Worm (Caenorhabditis elegans) whole organism, L1 larva: ENCODE data around the gene C49C8.2.

ENCODE experiments used
- C04F5.9 ChIP-seq: sonication (generic microtip); optimal IDR thresholded peaks from 2 replicates; lab custom pipeline; 2016; ENCODE audit warnings: missing genetic modification characterization, missing compliant biosample characterization
- C16A3.4 ChIP-seq: fragments of 150-350 bp; optimal IDR thresholded peaks from 2 replicates; lab custom pipeline; 2014; ENCODE audit warnings: missing biosample characterization, missing genetic modification characterization
- C34B4.2 ChIP-seq: sonication (generic microtip); optimal IDR thresholded peaks from 2 replicates; lab custom pipeline; 2017; ENCODE audit warnings: mild to moderate bottlenecking, missing genetic modification characterization, missing compliant biosample characterization
- F16B12.6 ChIP-seq: fragments of 150-350 bp; optimal IDR thresholded peaks from 2 replicates; lab custom pipeline; 2014; ENCODE audit warnings: missing biosample characterization, missing genetic modification characterization
- Y116A8C.19 ChIP-seq: sonication (generic microtip); optimal IDR thresholded peaks from 2 replicates; lab custom pipeline; 2016; ENCODE audit warnings: missing compliant biosample characterization, missing genetic modification characterization, borderline replicate concordance
- aha-1 ChIP-seq: fragments of 150-350 bp; optimal IDR thresholded peaks from 2 replicates; lab custom pipeline; 2014; ENCODE audit warnings: missing biosample characterization, missing genetic modification characterization
- alr-1 ChIP-seq: fragments of 200-800 bp; sonication (Bioruptor generic); optimal IDR thresholded peaks from 2 replicates; lab custom pipeline; 2018; ENCODE audit warnings: borderline replicate concordance, mild to moderate bottlenecking, missing genetic modification characterization, missing compliant biosample characterization
- blmp-1 ChIP-seq: fragments of 150-350 bp; optimal IDR thresholded peaks from 2 replicates; lab custom pipeline; 2014; ENCODE audit warnings: missing biosample characterization, missing genetic modification characterization
- ceh-63 ChIP-seq: fragments of 200-800 bp; sonication (Bioruptor generic); optimal IDR thresholded peaks from 2 replicates; lab custom pipeline; 2018; ENCODE audit warnings: mild to moderate bottlenecking, missing genetic modification characterization, missing compliant biosample characterization
- ceh-82 ChIP-seq, 3 experiments: fragments of 150-350 bp in 1 of 3; sonication (generic microtip) in 2 of 3; optimal IDR thresholded peaks; 2 replicates each; lab custom pipeline; 2014 to 2017; ENCODE audit warnings: missing biosample characterization in 3 of 3, missing genetic modification characterization in 3 of 3
- ceh-88 ChIP-seq: fragments of 200-800 bp; sonication (Bioruptor generic); IDR thresholded peaks from 2 replicates; pipeline ENCODE4 v1.3.6; 2022; ENCODE audit warnings: missing genetic modification characterization, missing compliant biosample characterization
- ceh-90 ChIP-seq: sonication (generic microtip); optimal IDR thresholded peaks from 2 replicates; lab custom pipeline; 2016; ENCODE audit warnings: missing genetic modification characterization, missing compliant biosample characterization
- ces-1 ChIP-seq: fragments of 150-350 bp; optimal IDR thresholded peaks from 2 replicates; lab custom pipeline; 2014; ENCODE audit warnings: missing biosample characterization, missing genetic modification reagents, missing genetic modification characterization
- dpl-1 ChIP-seq, 3 experiments: fragments of 150-350 bp in 2 of 3; sonication (generic microtip) in 1 of 3; optimal IDR thresholded peaks; 2 replicates each; lab custom pipeline; 2014 to 2017; ENCODE audit warnings: missing biosample characterization in 3 of 3, missing genetic modification characterization in 3 of 3, missing genetic modification reagents in 3 of 3
- efl-1 ChIP-seq, 4 experiments: fragments of 150-350 bp; optimal IDR thresholded peaks in 3 of 4; peaks in 1 of 4; 1 replicate in 1 of 4; 2 replicates in 3 of 4; lab custom pipeline; 2014; ENCODE audit warnings: missing biosample characterization in 2 of 4, missing genetic modification characterization in 2 of 4, missing genetic modification reagents in 2 of 4
- efl-3 ChIP-seq: fragments of 200-800 bp; sonication (Bioruptor generic); optimal IDR thresholded peaks from 2 replicates; lab custom pipeline; 2018; ENCODE audit warnings: mild to moderate bottlenecking, missing genetic modification characterization, missing compliant biosample characterization
- egl-27 ChIP-seq, 2 experiments: fragments of 150-350 bp in 1 of 2; sonication (generic microtip); optimal IDR thresholded peaks; 3 replicates each; lab custom pipeline; 2017 to 2018; ENCODE audit warnings: missing biosample characterization in 2 of 2, missing genetic modification characterization in 2 of 2, missing genetic modification reagents in 2 of 2
- elt-2 ChIP-seq: sonication (generic microtip); optimal IDR thresholded peaks from 2 replicates; lab custom pipeline; 2016; ENCODE audit warnings: missing genetic modification characterization, mild to moderate bottlenecking, inconsistent platforms, missing compliant biosample characterization, missing genetic modification reagents
- elt-3 ChIP-seq, 6 experiments: fragments of 150-350 bp in 1 of 6; sonication (generic microtip); optimal IDR thresholded peaks; 2 replicates each; lab custom pipeline; 2017 to 2018; ENCODE audit warnings: missing biosample characterization in 6 of 6, missing genetic modification characterization in 6 of 6, inconsistent platforms in 1 of 6
- fkh-4 ChIP-seq: sonication (generic microtip); optimal IDR thresholded peaks from 2 replicates; lab custom pipeline; 2016; ENCODE audit warnings: missing compliant biosample characterization, missing genetic modification characterization, borderline replicate concordance
- hlh-17 ChIP-seq: fragments of 200-800 bp; sonication (Bioruptor generic); optimal IDR thresholded peaks from 2 replicates; lab custom pipeline; 2018; ENCODE audit warnings: missing genetic modification characterization, mild to moderate bottlenecking, missing compliant biosample characterization, moderate library complexity, borderline replicate concordance
- hlh-4 ChIP-seq: sonication (generic microtip); optimal IDR thresholded peaks from 2 replicates; lab custom pipeline; 2016; ENCODE audit warnings: mild to moderate bottlenecking, missing genetic modification characterization, missing compliant biosample characterization
- irx-1 ChIP-seq: sonication (generic microtip); optimal IDR thresholded peaks from 2 replicates; lab custom pipeline; 2016; ENCODE audit warnings: missing genetic modification characterization, missing compliant biosample characterization
- isw-1 ChIP-seq: fragments of 200-800 bp; sonication (Bioruptor generic); IDR thresholded peaks from 2 replicates; pipeline ENCODE4 v1.3.6; 2022; ENCODE audit warnings: missing genetic modification characterization, missing compliant biosample characterization
- jun-1 ChIP-seq: fragments of 150-350 bp; optimal IDR thresholded peaks from 2 replicates; lab custom pipeline; 2014; ENCODE audit warnings: missing biosample characterization, missing genetic modification reagents, missing genetic modification characterization
- lin-14 ChIP-seq: fragments of 200-800 bp; sonication (Bioruptor generic); optimal IDR thresholded peaks from 2 replicates; lab custom pipeline; 2018; ENCODE audit warnings: mild to moderate bottlenecking, missing genetic modification characterization, moderate library complexity, missing compliant biosample characterization
- lin-15B ChIP-seq: fragments of 150-350 bp; sonication (generic microtip); optimal IDR thresholded peaks from 3 replicates; lab custom pipeline; 2014; ENCODE audit warnings: missing biosample characterization, missing genetic modification characterization
- mdl-1 ChIP-seq, 2 experiments: fragments of 150-350 bp; optimal IDR thresholded peaks; 2 replicates each; lab custom pipeline; 2014 to 2017; ENCODE audit warnings: missing biosample characterization in 2 of 2, missing genetic modification characterization in 2 of 2, inconsistent platforms in 1 of 2
- mef-2 ChIP-seq: fragments of 150-350 bp; optimal IDR thresholded peaks from 2 replicates; lab custom pipeline; 2014; ENCODE audit warnings: missing biosample characterization, missing genetic modification characterization
- mep-1 ChIP-seq: fragments of 150-350 bp; optimal IDR thresholded peaks from 2 replicates; lab custom pipeline; 2014; ENCODE audit warnings: missing biosample characterization, missing genetic modification characterization
- nhr-12 ChIP-seq: sonication (generic microtip); optimal IDR thresholded peaks from 2 replicates; lab custom pipeline; 2017; ENCODE audit warnings: missing biosample characterization, missing genetic modification characterization
- nhr-19 ChIP-seq: fragments of 200-800 bp; sonication (Bioruptor generic); conservative IDR thresholded peaks from 2 replicates; pipeline ENCODE4 v1.3.6; 2022; ENCODE audit warnings: missing genetic modification characterization, missing compliant biosample characterization
- nhr-20 ChIP-seq: sonication (generic microtip); optimal IDR thresholded peaks from 2 replicates; lab custom pipeline; 2016; ENCODE audit warnings: mild to moderate bottlenecking, missing genetic modification characterization, missing compliant biosample characterization
- nhr-47 ChIP-seq: sonication (generic microtip); optimal IDR thresholded peaks from 2 replicates; lab custom pipeline; 2016; ENCODE audit warnings: mild to moderate bottlenecking, missing genetic modification characterization, moderate library complexity, missing compliant biosample characterization
- nhr-71 ChIP-seq: sonication (generic microtip); optimal IDR thresholded peaks from 2 replicates; lab custom pipeline; 2016; ENCODE audit warnings: mild to moderate bottlenecking, missing genetic modification characterization, moderate library complexity, missing compliant biosample characterization
- nhr-76 ChIP-seq: sonication (generic microtip); optimal IDR thresholded peaks from 2 replicates; lab custom pipeline; 2017; ENCODE audit warnings: missing biosample characterization, missing genetic modification characterization
- nhr-84 ChIP-seq: sonication (generic microtip); optimal IDR thresholded peaks from 2 replicates; lab custom pipeline; 2017; ENCODE audit warnings: missing biosample characterization, missing genetic modification characterization
- nhr-85 ChIP-seq: sonication (generic microtip); peaks from one replicate; lab custom pipeline; 2016; ENCODE audit warnings: missing genetic modification characterization, inconsistent platforms, missing compliant biosample characterization
- nhr-90 ChIP-seq: sonication (generic microtip); optimal IDR thresholded peaks from 2 replicates; lab custom pipeline; 2016; ENCODE audit warnings: mild to moderate bottlenecking, missing genetic modification characterization, missing compliant biosample characterization; ENCODE audit not compliant: poor library complexity
- pag-3 ChIP-seq: sonication (generic microtip); optimal IDR thresholded peaks from 2 replicates; lab custom pipeline; 2017; ENCODE audit warnings: missing genetic modification characterization, mild to moderate bottlenecking, missing compliant biosample characterization, antibody characterized with exemption, borderline replicate concordance; ENCODE audit not compliant: insufficient read depth
- snpc-4 ChIP-seq: fragments of 150-350 bp; optimal IDR thresholded peaks from 2 replicates; lab custom pipeline; 2014; ENCODE audit warnings: missing biosample characterization, missing genetic modification characterization
- sox-4 ChIP-seq: sonication (generic microtip); optimal IDR thresholded peaks from 2 replicates; lab custom pipeline; 2016; ENCODE audit warnings: missing genetic modification characterization, missing compliant biosample characterization
- sptf-1 ChIP-seq: fragments of 150-350 bp; optimal IDR thresholded peaks from 2 replicates; lab custom pipeline; 2014; ENCODE audit warnings: missing biosample characterization, missing genetic modification characterization
- sup-37 ChIP-seq: fragments of 200-800 bp; sonication (Bioruptor generic); optimal IDR thresholded peaks from 2 replicates; lab custom pipeline; 2018; ENCODE audit warnings: mild to moderate bottlenecking, missing genetic modification characterization, missing compliant biosample characterization
- swsn-7 ChIP-seq: sonication (generic microtip); optimal IDR thresholded peaks from 2 replicates; lab custom pipeline; 2016; ENCODE audit warnings: missing genetic modification characterization, missing compliant biosample characterization
- tbx-2 ChIP-seq: sonication (generic microtip); optimal IDR thresholded peaks from 2 replicates; lab custom pipeline; 2016; ENCODE audit warnings: missing genetic modification characterization, missing compliant biosample characterization
- unc-130 ChIP-seq: fragments of 150-350 bp; optimal IDR thresholded peaks from 2 replicates; lab custom pipeline; 2017; ENCODE audit warnings: missing biosample characterization, missing genetic modification characterization, inconsistent platforms
- unc-30 ChIP-seq: sonication (generic microtip); optimal IDR thresholded peaks from 2 replicates; lab custom pipeline; 2017; ENCODE audit warnings: missing biosample characterization, missing genetic modification characterization
- unc-98 ChIP-seq: fragments of 200-800 bp; sonication (Bioruptor generic); IDR thresholded peaks from 2 replicates; pipeline ENCODE4 v1.3.6; 2022; ENCODE audit warnings: missing genetic modification characterization, missing compliant biosample characterization
- xbp-1 ChIP-seq: sonication (generic microtip); optimal IDR thresholded peaks from 2 replicates; lab custom pipeline; 2016; ENCODE audit warnings: missing genetic modification characterization, missing compliant biosample characterization
- zip-4 ChIP-seq: fragments of 200-800 bp; sonication (Bioruptor generic); optimal IDR thresholded peaks from 2 replicates; lab custom pipeline; 2018; ENCODE audit warnings: mild to moderate bottlenecking, missing genetic modification characterization, moderate library complexity, missing compliant biosample characterization
- ztf-4 ChIP-seq: fragments of 150-350 bp; optimal IDR thresholded peaks from 2 replicates; lab custom pipeline; 2014; ENCODE audit warnings: missing biosample characterization, missing genetic modification characterization

Gene C49C8.2

ce11 chrIV:8627328-8627727 is 23.6 kb upstream of the C49C8.2 start, which contains the start of gene F42A9.11:
Gene F42A9.11, plus strand, starts transcription at chrIV:8627637.
- peak in 1 of 2 experiments; percentile 18 for TF ChIP-seq efl-1 (optimal IDR thresholded peaks at IDR 0.05; lab: Kevin White, UChicago)
- no peak for TF ChIP-seq efl-1 (GFP tag; optimal IDR thresholded peaks at IDR 0.05 in 1 of 2; lab: Kevin White, UChicago)
- TF ChIP-seq unc-98 (GFP tag; lab: Robert Waterston, UW), result no peak
- TF ChIP-seq zip-4 (GFP tag; lab: Kevin White, UChicago), result no peak
- TF ChIP-seq unc-30 (tag; lab: Kevin White, UChicago), result no peak
- TF ChIP-seq C04F5.9 (tag; lab: Kevin White, UChicago), result no peak
- no peak for TF ChIP-seq ces-1 (GFP tag; lab: Kevin White, UChicago)
- TF ChIP-seq sptf-1, result no peak
- TF ChIP-seq fkh-4 (tag; lab: Kevin White, UChicago), result no peak
- TF ChIP-seq nhr-71 (tag; lab: Kevin White, UChicago), result peak; percentile 54
- TF ChIP-seq isw-1, result no peak
- TF ChIP-seq sox-4 (tag; lab: Kevin White, UChicago), result no peak
- TF ChIP-seq dpl-1 (GFP tag; optimal IDR thresholded peaks at IDR 0.05; lab: Kevin White, UChicago), result peak in 2 of 3 experiments; percentile 19
- TF ChIP-seq mdl-1 (tag; optimal IDR thresholded peaks at IDR 0.05; lab: Kevin White, UChicago), result peak in 1 of 2 experiments; percentile 13
- TF ChIP-seq elt-2 (tag; lab: Kevin White, UChicago), result no peak
- peak; percentile 63 for TF ChIP-seq blmp-1 (tag; lab: Kevin White, UChicago)
- no peak for TF ChIP-seq ceh-88
- peak; percentile 9 for TF ChIP-seq xbp-1 (tag; lab: Kevin White, UChicago)
- no peak for TF ChIP-seq hlh-4 (tag; lab: Kevin White, UChicago)
- no peak for TF ChIP-seq Y116A8C.19 (tag; lab: Kevin White, UChicago)
- peak; percentile 20 for TF ChIP-seq tbx-2 (tag; lab: Kevin White, UChicago)
- TF ChIP-seq aha-1 (tag; lab: Kevin White, UChicago), result no peak
- peak; percentile 56 for TF ChIP-seq nhr-20 (tag; lab: Kevin White, UChicago)
- no peak for TF ChIP-seq snpc-4 (tag; lab: Kevin White, UChicago)
- TF ChIP-seq nhr-85 (tag; lab: Kevin White, UChicago), result peak; percentile 88
- no peak for TF ChIP-seq alr-1 (tag; lab: Kevin White, UChicago)
- peak; percentile 29 for TF ChIP-seq nhr-90 (tag; lab: Kevin White, UChicago)
- TF ChIP-seq ztf-4 (tag; lab: Kevin White, UChicago), result no peak
- TF ChIP-seq swsn-7 (tag; lab: Kevin White, UChicago), result peak; percentile 22
- TF ChIP-seq ceh-63 (GFP tag; lab: Kevin White, UChicago), result no peak
- TF ChIP-seq egl-27 (tag; optimal IDR thresholded peaks at IDR 0.05; lab: Kevin White, UChicago), result peak in 1 of 2 experiments; percentile 41
- TF ChIP-seq nhr-47 (tag; lab: Kevin White, UChicago), result peak; percentile 32
- no peak for TF ChIP-seq C34B4.2 (tag; lab: Kevin White, UChicago)
- TF ChIP-seq mep-1 (tag; lab: Kevin White, UChicago), result peak; percentile 24
- peak in 1 of 6 experiments; percentile 27 for TF ChIP-seq elt-3 (tag; optimal IDR thresholded peaks at IDR 0.05; lab: Kevin White, UChicago)
- TF ChIP-seq C16A3.4 (tag; lab: Kevin White, UChicago), result no peak
- 0 out of 2 replicates have a peak, but pooled peaks have one; percentile 12 for TF ChIP-seq nhr-19 (GFP tag; lab: Robert Waterston, UW)
- TF ChIP-seq unc-130 (tag; lab: Kevin White, UChicago), result no peak
- TF ChIP-seq ceh-82 (tag; optimal IDR thresholded peaks at IDR 0.05; lab: Kevin White, UChicago), result peak in 2 of 3 experiments; percentile 7 to 17
- no peak for TF ChIP-seq nhr-76 (tag; lab: Kevin White, UChicago)
- TF ChIP-seq nhr-84 (tag; lab: Kevin White, UChicago), result no peak
- peak; percentile 86 for TF ChIP-seq lin-14
- no peak for TF ChIP-seq mef-2 (tag; lab: Kevin White, UChicago)
- no peak for TF ChIP-seq pag-3 (tag; lab: Kevin White, UChicago)
- TF ChIP-seq F16B12.6 (tag; lab: Kevin White, UChicago), result no peak
- TF ChIP-seq lin-15B (tag; lab: Kevin White, UChicago), result no peak
- TF ChIP-seq irx-1 (tag; lab: Kevin White, UChicago), result no peak
- TF ChIP-seq hlh-17 (GFP tag; lab: Kevin White, UChicago), result no peak
- TF ChIP-seq efl-3 (GFP tag; lab: Kevin White, UChicago), result no peak
- TF ChIP-seq jun-1, result no peak
- no peak for TF ChIP-seq nhr-12 (tag; lab: Kevin White, UChicago)
- no peak for TF ChIP-seq sup-37 (GFP tag; lab: Kevin White, UChicago)
- TF ChIP-seq ceh-90 (tag; lab: Kevin White, UChicago), result no peak
